Fruit fly (Drosophila melanogaster): ENCODE measurements around the gene aux.

DNA sequence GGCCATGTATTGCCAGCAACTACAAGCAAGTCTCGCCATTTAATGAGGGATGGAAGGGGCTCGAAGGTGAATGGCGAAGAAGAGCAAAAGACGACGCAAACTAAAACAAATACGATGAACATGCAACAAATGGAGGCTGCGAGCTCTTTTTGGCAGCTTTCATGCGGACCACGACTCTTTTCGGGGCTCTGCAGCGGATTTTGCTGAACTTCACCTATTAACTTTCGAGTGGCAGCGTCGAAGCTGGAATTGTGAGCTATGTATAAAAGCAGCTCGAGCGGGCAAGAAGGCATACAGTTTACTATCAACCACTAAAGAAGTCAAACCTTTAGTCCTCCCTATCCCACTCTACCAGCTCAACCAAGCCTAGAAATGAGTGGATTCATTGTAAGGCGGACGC, 42.8 kb downstream of the aux start, which contains the start of gene TwdlV:
- TF ChIP-seq usp (GFP tag; optimal IDR thresholded peaks at IDR 0.05) (no peak), woc (GFP tag; optimal IDR thresholded peaks at IDR 0.05) (no peak), N (GFP tag; optimal IDR thresholded peaks at IDR 0.05) (no peak), h (GFP tag; optimal IDR thresholded peaks at IDR 0.05) (no peak), CG32264 (GFP tag; optimal IDR thresholded peaks at IDR 0.05) (no peak), Dfd (GFP tag; optimal IDR thresholded peaks at IDR 0.05) (no peak), psq (GFP tag; optimal IDR thresholded peaks at IDR 0.05) (no peak), Myc (optimal IDR thresholded peaks at IDR 0.05) (no peak), OdsH (GFP tag; optimal IDR thresholded peaks at IDR 0.05) (no peak), fru (GFP tag; optimal IDR thresholded peaks at IDR 0.05) (no peak), lola (GFP tag; optimal IDR thresholded peaks at IDR 0.05) (no peak), brk (GFP tag; optimal IDR thresholded peaks at IDR 0.05) (no peak), Sp1 (GFP tag; optimal IDR thresholded peaks at IDR 0.05) (no peak), sv (GFP tag; optimal IDR thresholded peaks at IDR 0.05) (no peak)
